Fruit fly (Drosophila melanogaster) whole organism, pupa: Measurements from ENCODE around the gene CG10680.

Source experiments
- CG10348 ChIP-seq: fragments of 200-800 bp; sonication (Bioruptor generic); IDR thresholded peaks from 2 replicates; pipeline ENCODE4 v1.3.6; 2022; ENCODE audit warnings: missing biosample characterization, missing genetic modification characterization
- CG13204 ChIP-seq: fragments of 200-800 bp; sonication (Bioruptor generic); optimal IDR thresholded peaks from 2 replicates; lab custom pipeline; 2018; ENCODE audit warnings: missing biosample characterization, mild to moderate bottlenecking, missing genetic modification characterization, moderate library complexity
- CG34367 ChIP-seq: fragments of 200-800 bp; sonication (Bioruptor generic); optimal IDR thresholded peaks from 2 replicates; lab custom pipeline; 2018; ENCODE audit warnings: missing biosample characterization, mild to moderate bottlenecking, missing genetic modification characterization
- CG9948 ChIP-seq: fragments of 200-800 bp; sonication (Bioruptor generic); optimal IDR thresholded peaks from 2 replicates; lab custom pipeline; 2018; ENCODE audit warnings: missing biosample characterization, mild to moderate bottlenecking, missing genetic modification characterization, moderate library complexity
- Pif1B ChIP-seq: fragments of 200-800 bp; sonication (Bioruptor generic); optimal IDR thresholded peaks from 3 replicates; lab custom pipeline; 2016; ENCODE audit warnings: missing biosample characterization, missing genetic modification characterization
- gl ChIP-seq: fragments of 200-800 bp; sonication (Bioruptor generic); optimal IDR thresholded peaks from 2 replicates; lab custom pipeline; 2018; ENCODE audit warnings: missing biosample characterization, mild to moderate bottlenecking, missing genetic modification characterization
- rn ChIP-seq: fragments of 200-800 bp; sonication (Bioruptor generic); IDR thresholded peaks from 2 replicates; pipeline ENCODE4 v1.3.6; 2022; ENCODE audit warnings: missing biosample characterization, missing genetic modification characterization

DNA sequence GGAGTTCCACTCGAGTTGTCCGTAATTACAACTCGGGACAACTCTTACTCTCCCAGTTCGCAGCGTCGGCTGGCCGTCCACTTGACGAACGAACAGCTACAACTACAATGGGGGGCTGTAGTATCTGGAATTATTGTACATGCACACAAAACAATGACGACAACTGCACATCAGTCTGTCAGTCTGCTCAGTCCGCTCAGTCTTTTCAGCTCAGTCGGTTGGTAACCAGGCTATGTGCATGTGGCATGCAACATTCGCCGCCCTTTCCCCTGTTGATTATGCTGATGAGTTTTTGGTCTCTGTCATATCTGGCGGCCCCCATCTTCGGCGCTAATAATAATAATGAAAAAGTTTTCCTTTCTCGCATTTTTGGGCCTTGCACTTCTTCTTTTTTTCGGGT is 23.9 kb upstream of the CG10680 start:
- no peak for TF ChIP-seq CG9948 (tag; lab: Kevin White, UChicago)
- no peak for TF ChIP-seq CG34367 (tag; lab: Kevin White, UChicago)
- TF ChIP-seq rn, result no peak
- TF ChIP-seq CG13204 (GFP tag; lab: Kevin White, UChicago), result no peak
- TF ChIP-seq CG10348 (GFP tag; lab: Robert Waterston, UW), result no peak
- TF ChIP-seq Pif1B (GFP tag; lab: Kevin White, UChicago), result no peak
- TF ChIP-seq gl, result no peak
